Worm (Caenorhabditis elegans) whole organism, L1 larva: ENCODE data around the gene srh-119.

ENCODE experiments used
- ama-1 ChIP-seq: fragments of 150-350 bp; optimal IDR thresholded peaks from 2 replicates; lab custom pipeline; 2014
- dpl-1 ChIP-seq, 3 experiments: fragments of 150-350 bp in 2 of 3; sonication (generic microtip) in 1 of 3; optimal IDR thresholded peaks; 2 replicates each; lab custom pipeline; 2014 to 2017; ENCODE audit warnings: missing biosample characterization in 3 of 3, missing genetic modification characterization in 3 of 3, missing genetic modification reagents in 3 of 3
- jun-1 ChIP-seq: fragments of 150-350 bp; optimal IDR thresholded peaks from 2 replicates; lab custom pipeline; 2014; ENCODE audit warnings: missing biosample characterization, missing genetic modification reagents, missing genetic modification characterization
- lin-35 ChIP-seq, 2 experiments: fragments of 150-350 bp; optimal IDR thresholded peaks; 2 replicates each; lab custom pipeline; 2014; ENCODE audit warnings: missing biosample characterization in 2 of 2, missing genetic modification characterization in 2 of 2, missing genetic modification reagents in 2 of 2
- mdl-1 ChIP-seq, 2 experiments: fragments of 150-350 bp; optimal IDR thresholded peaks; 2 replicates each; lab custom pipeline; 2014 to 2017; ENCODE audit warnings: missing biosample characterization in 2 of 2, missing genetic modification characterization in 2 of 2, inconsistent platforms in 1 of 2
- nhr-12 ChIP-seq: sonication (generic microtip); optimal IDR thresholded peaks from 2 replicates; lab custom pipeline; 2017; ENCODE audit warnings: missing biosample characterization, missing genetic modification characterization
- skn-1 ChIP-seq: fragments of 150-350 bp; optimal IDR thresholded peaks from 2 replicates; lab custom pipeline; 2014; ENCODE audit warnings: missing biosample characterization, missing genetic modification characterization
- unc-62 ChIP-seq: fragments of 150-350 bp; optimal IDR thresholded peaks from 2 replicates; lab custom pipeline; 2014; ENCODE audit warnings: missing biosample characterization, missing genetic modification reagents, missing genetic modification characterization
- unc-86 ChIP-seq: sonication (generic microtip); optimal IDR thresholded peaks from 2 replicates; lab custom pipeline; 2016; ENCODE audit warnings: missing genetic modification characterization, missing compliant biosample characterization
- vab-15 ChIP-seq: sonication (generic microtip); optimal IDR thresholded peaks from 2 replicates; lab custom pipeline; 2017; ENCODE audit warnings: missing genotype, mild to moderate bottlenecking, missing genetic modification characterization, missing compliant biosample characterization
- zag-1 ChIP-seq: fragments of 150-350 bp; optimal IDR thresholded peaks from 2 replicates; lab custom pipeline; 2014; ENCODE audit warnings: missing biosample characterization, missing genetic modification characterization
- ztf-11 ChIP-seq, 2 experiments: sonication (generic microtip); optimal IDR thresholded peaks; 2 replicates each; lab custom pipeline; 2016 to 2017; ENCODE audit warnings: missing genetic modification characterization in 2 of 2, missing biosample characterization in 1 of 2, missing compliant biosample characterization in 1 of 2
- ztf-4 ChIP-seq: fragments of 150-350 bp; optimal IDR thresholded peaks from 2 replicates; lab custom pipeline; 2014; ENCODE audit warnings: missing biosample characterization, missing genetic modification characterization

DNA sequence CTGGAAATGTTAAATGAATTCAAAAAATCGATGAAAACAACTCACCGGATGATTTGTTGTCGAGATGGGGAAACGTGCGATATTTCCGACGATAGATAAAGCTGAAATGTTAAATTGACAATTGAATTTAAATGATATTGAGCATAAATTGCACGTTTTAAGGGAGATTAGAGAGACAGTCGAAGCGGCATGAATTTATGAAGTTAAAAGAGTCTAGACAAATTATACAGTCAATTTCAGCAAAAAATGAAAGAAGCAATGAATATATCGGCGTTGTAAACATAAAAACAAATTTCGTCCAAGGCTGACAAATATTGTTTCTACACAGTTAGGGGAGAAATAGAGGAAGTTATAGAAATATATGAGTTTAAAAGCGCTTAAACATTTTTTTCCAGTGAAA, 44.9 kb upstream of the srh-119 start, which contains the start of gene Y102A5C.36:
- TF ChIP-seq lin-35 (GFP tag; optimal IDR thresholded peaks at IDR 0.05; lab: Kevin White, UChicago) (no peak), ztf-11 (tag; optimal IDR thresholded peaks at IDR 0.05; lab: Kevin White, UChicago) (no peak), ama-1 (lab: Kevin White, UChicago) (no peak), jun-1 (tag; lab: Kevin White, UChicago) (no peak), unc-62 (GFP tag; lab: Kevin White, UChicago) (no peak), nhr-12 (tag; lab: Kevin White, UChicago) (no peak), unc-86 (tag; lab: Kevin White, UChicago) (no peak), ztf-4 (tag; lab: Kevin White, UChicago) (no peak), mdl-1 (tag; optimal IDR thresholded peaks at IDR 0.05; lab: Kevin White, UChicago) (no peak), vab-15 (no peak), dpl-1 (GFP tag; optimal IDR thresholded peaks at IDR 0.05; lab: Kevin White, UChicago) (no peak), skn-1 (tag; lab: Kevin White, UChicago) (no peak), zag-1 (tag; lab: Kevin White, UChicago) (no peak)
